Fruit fly (Drosophila melanogaster) whole organism, embryonic: Measurements from ENCODE around the gene yellow-f.

Experiments used
- CG14441 ChIP-seq: fragments of 200-800 bp; sonication (Bioruptor generic); IDR thresholded peaks from 2 replicates; pipeline ENCODE4 v1.3.6; 2022; ENCODE audit warnings: missing biosample characterization, missing genetic modification characterization
- CG30020 ChIP-seq: fragments of 200-800 bp; optimal IDR thresholded peaks from 2 replicates; lab custom pipeline; 2019; ENCODE audit warnings: missing biosample characterization, mild to moderate bottlenecking, missing genetic modification characterization, moderate library complexity
- CG9727 ChIP-seq: fragments of 200-800 bp; sonication (Bioruptor generic); optimal IDR thresholded peaks from 3 replicates; lab custom pipeline; 2017; ENCODE audit warnings: missing biosample characterization, mild to moderate bottlenecking, missing genetic modification characterization
- NfI ChIP-seq: fragments of 200-800 bp; sonication (Bioruptor generic); optimal IDR thresholded peaks from 3 replicates; lab custom pipeline; 2018; ENCODE audit warnings: missing biosample characterization, mild to moderate bottlenecking, missing genetic modification characterization, moderate library complexity
- Spps ChIP-seq: fragments of 200-800 bp; sonication (Bioruptor generic); optimal IDR thresholded peaks from 2 replicates; lab custom pipeline; 2018; ENCODE audit warnings: missing biosample characterization, mild to moderate bottlenecking, missing genetic modification characterization
- Sry-β ChIP-seq: fragments of 200-800 bp; sonication (Bioruptor generic); optimal IDR thresholded peaks from 2 replicates; lab custom pipeline; 2018; ENCODE audit warnings: missing biosample characterization, mild to moderate bottlenecking, missing genetic modification characterization, moderate library complexity
- cad ChIP-seq: fragments of >200 bp; optimal IDR thresholded peaks from 2 replicates; lab custom pipeline; 2017; ENCODE audit warnings: missing biosample characterization, missing genetic modification characterization
- disco-r ChIP-seq: fragments of 200-800 bp; sonication (Bioruptor generic); optimal IDR thresholded peaks from 2 replicates; lab custom pipeline; 2016; ENCODE audit warnings: missing biosample characterization, missing genetic modification characterization
- insv ChIP-seq, 2 experiments: fragments of 200-800 bp; sonication (Bioruptor generic); optimal IDR thresholded peaks; 3 replicates each; lab custom pipeline; 2016 to 2018; ENCODE audit warnings: missing biosample characterization in 2 of 2, missing genetic modification characterization in 2 of 2
- lola ChIP-seq, 3 experiments: fragments of >200 bp in 2 of 3; fragments of 200-800 bp in 1 of 3; sonication (Bioruptor generic) in 1 of 3; optimal IDR thresholded peaks; 2 replicates each; lab custom pipeline; 2017 to 2019; ENCODE audit warnings: missing biosample characterization in 3 of 3, missing genetic modification characterization in 3 of 3, mild to moderate bottlenecking in 1 of 3, moderate library complexity in 1 of 3
- ranshi ChIP-seq: fragments of 200-800 bp; sonication (Bioruptor generic); IDR thresholded peaks from 2 replicates; pipeline ENCODE4 v1.3.6; 2022; ENCODE audit warnings: missing biosample characterization, missing genetic modification characterization

dm6 chr3R:13012351-13012750, 19.4 kb upstream of the yellow-f start:
- TF ChIP-seq CG14441 (GFP tag; lab: Robert Waterston, UW) (peak; percentile 82), cad (no peak), NfI (GFP tag; lab: Kevin White, UChicago) (peak; percentile 58), Sry-β (GFP tag; lab: Kevin White, UChicago) (no peak), insv (GFP tag; optimal IDR thresholded peaks at IDR 0.05; lab: Kevin White, UChicago) (no peak), Spps (tag; lab: Kevin White, UChicago) (no peak), disco-r (GFP tag; lab: Kevin White, UChicago) (peak; percentile 73), CG30020 (tag; lab: Kevin White, UChicago) (no peak), ranshi (peak; percentile 55; the same call in 1 of the 2 replicates), lola (GFP tag; optimal IDR thresholded peaks at IDR 0.05; lab: Kevin White, UChicago) (peak in 1 of 3 experiments; percentile 3), CG9727 (GFP tag; lab: Kevin White, UChicago) (peak; percentile 44)
